Comparison of ENCODE assay signal across 2 worm cellular contexts in genomic region chrII:12082086-12082485, ce11.
TF ChIP-seq lines count a peak whose summit lies in the region.

No protein-coding gene starts in this region.

TF ChIP-seq in whole organism, late embryonic, 69 proteins besides CTCF, POLR2A, EP300 and RAD21:
- TF ChIP-seq K09A11.1 (tag; optimal IDR thresholded peaks at IDR 0.05; lab: Kevin White, UChicago; ENCODE audit: insufficient read depth), result peak; percentile 94

TF ChIP-seq in whole organism, mixed stage, embryonic, 35 proteins besides CTCF, POLR2A, EP300 and RAD21:
- TF ChIP-seq ham-2 (GFP tag; optimal IDR thresholded peaks at IDR 0.05; lab: Kevin White, UChicago), result peak; percentile 70
TF ChIP-seq in whole organism, mixed stage, embryonic: peak in this region for 1; not testable (repeated sequence) for 34.
